Worm (Caenorhabditis elegans): ENCODE measurements around the gene C06A6.2.

The C06A6.2 gene

ce11 chrIV:7812709-7813108 is 33.7 kb upstream of the C06A6.2 start, which contains the start of gene zgpa-1:
Gene zgpa-1, minus strand, starts transcription at chrIV:7812809.
- no peak for TF ChIP-seq ceh-28 (tag; optimal IDR thresholded peaks at IDR 0.05)
- no peak for TF ChIP-seq ceh-9 (tag; optimal IDR thresholded peaks at IDR 0.05)
- TF ChIP-seq nfya-1 (tag; optimal IDR thresholded peaks at IDR 0.05; ENCODE audit: insufficient read depth), result no peak
- no peak for TF ChIP-seq mdl-1 (tag; optimal IDR thresholded peaks at IDR 0.05)
- no peak for TF ChIP-seq elt-3 (tag; optimal IDR thresholded peaks at IDR 0.05)
- no peak for TF ChIP-seq nhr-12 (tag; optimal IDR thresholded peaks at IDR 0.05)
- no peak for TF ChIP-seq sea-2 (GFP tag; optimal IDR thresholded peaks at IDR 0.05)
- TF ChIP-seq fkh-2 (tag; optimal IDR thresholded peaks at IDR 0.05), result no peak
- no peak for TF ChIP-seq mml-1 (tag; optimal IDR thresholded peaks at IDR 0.05)
- no peak for TF ChIP-seq nhr-237 (tag; optimal IDR thresholded peaks at IDR 0.05)
- no peak for TF ChIP-seq skn-1 (tag; optimal IDR thresholded peaks at IDR 0.05)
- TF ChIP-seq pha-4 (tag; optimal IDR thresholded peaks at IDR 0.05), result no peak

ce11 chrIV:7815683-7816183 is 30.7 kb upstream of the C06A6.2 start, which contains the start of gene cdgs-1:
Gene cdgs-1, minus strand, starts transcription at chrIV:7815733.
- peak; percentile 55 for TF ChIP-seq fkh-2 (tag; optimal IDR thresholded peaks at IDR 0.05)
- TF ChIP-seq zag-1 (tag; optimal IDR thresholded peaks at IDR 0.05), result no peak
- peak; percentile 26 for TF ChIP-seq mdl-1 (tag; optimal IDR thresholded peaks at IDR 0.05)
- TF ChIP-seq fkh-10 (GFP tag; optimal IDR thresholded peaks at IDR 0.05), result peak; percentile 72
- TF ChIP-seq elt-2 (tag; optimal IDR thresholded peaks at IDR 0.05), result peak; percentile 27
- TF ChIP-seq unc-62 (GFP tag; optimal IDR thresholded peaks at IDR 0.05), result no peak
- no peak for TF ChIP-seq ceh-9 (tag; optimal IDR thresholded peaks at IDR 0.05)
- peak; percentile 84 for TF ChIP-seq pha-4 (tag; optimal IDR thresholded peaks at IDR 0.05)
- no peak for TF ChIP-seq mml-1 (tag; optimal IDR thresholded peaks at IDR 0.05)
- TF ChIP-seq daf-12 (tag; optimal IDR thresholded peaks at IDR 0.05), result no peak
- no peak for TF ChIP-seq tbx-2 (tag; optimal IDR thresholded peaks at IDR 0.05)
- no peak for TF ChIP-seq eor-1 (tag; optimal IDR thresholded peaks at IDR 0.05)
- TF ChIP-seq nhr-237 (tag; optimal IDR thresholded peaks at IDR 0.05), result no peak
- no peak for TF ChIP-seq nhr-67 (tag; optimal IDR thresholded peaks at IDR 0.05)
- peak; percentile 58 for TF ChIP-seq egl-5 (tag; optimal IDR thresholded peaks at IDR 0.05)
- no peak for TF ChIP-seq jun-1 (tag; optimal IDR thresholded peaks at IDR 0.05)
- no peak for TF ChIP-seq nhr-12 (tag; optimal IDR thresholded peaks at IDR 0.05)
- peak; percentile 69 for TF ChIP-seq nfya-1 (tag; optimal IDR thresholded peaks at IDR 0.05; ENCODE audit: insufficient read depth)
- peak; percentile 1 for TF ChIP-seq pqm-1 (tag; optimal IDR thresholded peaks at IDR 0.05)
- TF ChIP-seq ZK546.5 (tag; optimal IDR thresholded peaks at IDR 0.05), result no peak
- peak; percentile 49 for TF ChIP-seq snpc-4 (tag; optimal IDR thresholded peaks at IDR 0.05)
- TF ChIP-seq nhr-25 (tag; optimal IDR thresholded peaks at IDR 0.05), result no peak
- TF ChIP-seq nhr-77 (tag; optimal IDR thresholded peaks at IDR 0.05), result no peak
- TF ChIP-seq ztf-11 (tag; optimal IDR thresholded peaks at IDR 0.05), result no peak
- no peak for TF ChIP-seq lin-15B (tag; optimal IDR thresholded peaks at IDR 0.05)

- TF ChIP-seq pha-4 (tag; optimal IDR thresholded peaks at IDR 0.05) (peak; percentile 4), ZK546.5 (tag; optimal IDR thresholded peaks at IDR 0.05) (no peak), nhr-25 (tag; optimal IDR thresholded peaks at IDR 0.05) (no peak), jun-1 (tag; optimal IDR thresholded peaks at IDR 0.05) (no peak), lin-15B (tag; optimal IDR thresholded peaks at IDR 0.05) (no peak), nfya-1 (tag; optimal IDR thresholded peaks at IDR 0.05; ENCODE audit: insufficient read depth) (peak; percentile 11), unc-62 (GFP tag; optimal IDR thresholded peaks at IDR 0.05) (no peak), egl-5 (tag; optimal IDR thresholded peaks at IDR 0.05) (peak; percentile 80), nhr-43 (tag; optimal IDR thresholded peaks at IDR 0.05; ENCODE audit: poor library complexity, severe bottlenecking) (peak; percentile 38)
Measured at ce11 chrIV:7816402-7817102, 29.9 kb upstream of the C06A6.2 start.

ce11 chrIV:7817852-7818251 is 28.6 kb upstream of the C06A6.2 start, which contains the start of gene ric-3:
Gene ric-3, plus strand, starts transcription at chrIV:7818251.
- TF ChIP-seq skn-1 (tag; optimal IDR thresholded peaks at IDR 0.05), result no peak
- TF ChIP-seq ama-1 (optimal IDR thresholded peaks at IDR 0.05), result no peak
- no peak for TF ChIP-seq ceh-82 (tag; optimal IDR thresholded peaks at IDR 0.05)
- no peak for TF ChIP-seq ztf-11 (tag; optimal IDR thresholded peaks at IDR 0.05)
- peak; percentile 84 for TF ChIP-seq lin-39 (tag; optimal IDR thresholded peaks at IDR 0.05)
- TF ChIP-seq elt-1 (tag; optimal IDR thresholded peaks at IDR 0.05), result no peak
- TF ChIP-seq eor-1 (tag; optimal IDR thresholded peaks at IDR 0.05), result no peak
- no peak for TF ChIP-seq lsy-12 (tag; optimal IDR thresholded peaks at IDR 0.05)
- peak; percentile 29 for TF ChIP-seq mdl-1 (tag; optimal IDR thresholded peaks at IDR 0.05)
- TF ChIP-seq nhr-11 (tag; optimal IDR thresholded peaks at IDR 0.05), result no peak
- peak; percentile 42 for TF ChIP-seq lin-15B (tag; optimal IDR thresholded peaks at IDR 0.05)
- peak; percentile 44 for TF ChIP-seq unc-62 (GFP tag; optimal IDR thresholded peaks at IDR 0.05)
- no peak for TF ChIP-seq ceh-16 (tag; optimal IDR thresholded peaks at IDR 0.05)
- TF ChIP-seq hmg-11 (tag; optimal IDR thresholded peaks at IDR 0.05), result peak; percentile 90
- TF ChIP-seq ZK546.5 (tag; optimal IDR thresholded peaks at IDR 0.05), result no peak
- TF ChIP-seq nfya-1 (tag; optimal IDR thresholded peaks at IDR 0.05; ENCODE audit: insufficient read depth), result peak; percentile 81
- no peak for TF ChIP-seq nhr-43 (tag; optimal IDR thresholded peaks at IDR 0.05; ENCODE audit: poor library complexity, severe bottlenecking)
- peak; percentile 58 for TF ChIP-seq ceh-28 (tag; optimal IDR thresholded peaks at IDR 0.05)
- no peak for TF ChIP-seq fos-1 (tag; optimal IDR thresholded peaks at IDR 0.05)
- TF ChIP-seq nhr-77 (tag; optimal IDR thresholded peaks at IDR 0.05), result no peak
- TF ChIP-seq snpc-4 (tag; optimal IDR thresholded peaks at IDR 0.05), result peak; percentile 40
- peak; percentile 51 for TF ChIP-seq pha-4 (tag; optimal IDR thresholded peaks at IDR 0.05)
- no peak for TF ChIP-seq nhr-76 (tag; optimal IDR thresholded peaks at IDR 0.05)
- TF ChIP-seq fkh-2 (tag; optimal IDR thresholded peaks at IDR 0.05), result no peak
